Worm (Caenorhabditis elegans) whole organism, L4/young adult: Measurements from ENCODE around the gene Y25C1A.6.

Source experiments
- W03F9.2 ChIP-seq: fragments of 150-350 bp; optimal IDR thresholded peaks from 2 replicates; lab custom pipeline; 2014; ENCODE audit warnings: missing biosample characterization, missing genetic modification characterization
- dao-5 ChIP-seq: sonication (generic microtip); optimal IDR thresholded peaks from 2 replicates; lab custom pipeline; 2016; ENCODE audit warnings: missing genotype, missing genetic modification characterization, moderate library complexity, missing compliant biosample characterization
- him-1 ChIP-seq: sonication (generic microtip); optimal IDR thresholded peaks from 2 replicates; lab custom pipeline; 2016; ENCODE audit warnings: missing genotype, missing genetic modification reagents, missing genetic modification characterization, missing compliant biosample characterization

ce11 chrII:3087134-3087533, 26.3 kb downstream of the Y25C1A.6 start:
- no peak for TF ChIP-seq dao-5 (tag; lab: Kevin White, UChicago)
- no peak for TF ChIP-seq W03F9.2
- TF ChIP-seq him-1 (tag; lab: Kevin White, UChicago), result no peak
